Fruit fly (Drosophila melanogaster) whole organism, embryonic: Measurements from ENCODE around the gene Gr28a.

ENCODE experiments used
- ATbp ChIP-seq: fragments of 200-800 bp; sonication (Bioruptor generic); optimal IDR thresholded peaks from 2 replicates; lab custom pipeline; 2017; ENCODE audit warnings: missing biosample characterization, mild to moderate bottlenecking, missing genetic modification characterization, missing genetic modification reagents
- Asciz ChIP-seq: fragments of 200-800 bp; sonication (Bioruptor generic); optimal IDR thresholded peaks from 2 replicates; lab custom pipeline; 2017; ENCODE audit warnings: missing biosample characterization, mild to moderate bottlenecking, missing genetic modification characterization, missing genetic modification reagents
- CG11695 ChIP-seq: fragments of 200-800 bp; sonication (Bioruptor generic); IDR thresholded peaks from 3 replicates; pipeline ENCODE4 v1.3.6; 2022; ENCODE audit warnings: missing biosample characterization, missing genetic modification characterization
- CG14050 ChIP-seq: fragments of 200-800 bp; sonication (Bioruptor generic); IDR thresholded peaks from 3 replicates; pipeline ENCODE4 v1.3.6; 2022; ENCODE audit warnings: missing biosample characterization, missing genetic modification characterization
- CG16815 ChIP-seq: fragments of 200-800 bp; sonication (Bioruptor generic); optimal IDR thresholded peaks from 3 replicates; lab custom pipeline; 2017; ENCODE audit warnings: missing biosample characterization, mild to moderate bottlenecking, missing genetic modification characterization
- CG2129 ChIP-seq: fragments of 200-800 bp; sonication (Bioruptor generic); IDR thresholded peaks from 2 replicates; pipeline ENCODE4 v1.3.6; 2022; ENCODE audit warnings: missing biosample characterization, missing genetic modification characterization; ENCODE audit not compliant: partially characterized antibody
- CG2712 ChIP-seq: fragments of 200-800 bp; optimal IDR thresholded peaks from 3 replicates; lab custom pipeline; 2019; ENCODE audit warnings: missing biosample characterization, mild to moderate bottlenecking, missing genetic modification characterization, moderate library complexity
- CG2889 ChIP-seq: fragments of 200-800 bp; sonication (Bioruptor generic); IDR thresholded peaks from 3 replicates; pipeline ENCODE4 v1.3.6; 2022; ENCODE audit warnings: missing biosample characterization, missing genetic modification characterization
- CG30403 ChIP-seq: fragments of 200-800 bp; sonication (Bioruptor generic); optimal IDR thresholded peaks from 3 replicates; lab custom pipeline; 2016; ENCODE audit warnings: missing biosample characterization, missing genetic modification characterization
- CG3281 ChIP-seq: fragments of 200-800 bp; sonication (Bioruptor generic); optimal IDR thresholded peaks from 3 replicates; lab custom pipeline; 2017; ENCODE audit warnings: missing biosample characterization, mild to moderate bottlenecking, missing genetic modification characterization
- CG33213 ChIP-seq: fragments of 200-800 bp; sonication (Bioruptor generic); optimal IDR thresholded peaks from 3 replicates; lab custom pipeline; 2016; ENCODE audit warnings: missing biosample characterization, missing genetic modification characterization
- CG3847 ChIP-seq: fragments of 200-800 bp; sonication (Bioruptor generic); IDR thresholded peaks from 2 replicates; pipeline ENCODE4 v1.3.6; 2022; ENCODE audit warnings: missing biosample characterization, missing genetic modification characterization
- CG4360 ChIP-seq: fragments of 200-800 bp; sonication (Bioruptor generic); IDR thresholded peaks from 2 replicates; pipeline ENCODE4 v1.3.6; 2022; ENCODE audit warnings: missing biosample characterization, missing genetic modification characterization
- CG4424 ChIP-seq: fragments of 200-800 bp; sonication (Bioruptor generic); optimal IDR thresholded peaks from 3 replicates; lab custom pipeline; 2016; ENCODE audit warnings: missing biosample characterization, missing genetic modification characterization
- CG6683 ChIP-seq: fragments of 200-800 bp; sonication (Bioruptor generic); optimal IDR thresholded peaks from 2 replicates; lab custom pipeline; 2017; ENCODE audit warnings: missing biosample characterization, mild to moderate bottlenecking, missing genetic modification characterization, missing genetic modification reagents
- CG6813 ChIP-seq: fragments of 200-800 bp; sonication (Bioruptor generic); optimal IDR thresholded peaks from 2 replicates; lab custom pipeline; 2017; ENCODE audit warnings: missing biosample characterization, missing genetic modification characterization, mild to moderate bottlenecking, moderate library complexity, missing genetic modification reagents
- CG8924 ChIP-seq: fragments of 200-800 bp; optimal IDR thresholded peaks from 3 replicates; lab custom pipeline; 2019; ENCODE audit warnings: missing biosample characterization, mild to moderate bottlenecking, missing genetic modification characterization, moderate library complexity
- Chrac-16 ChIP-seq: fragments of 200-800 bp; sonication (Bioruptor generic); optimal IDR thresholded peaks from 3 replicates; lab custom pipeline; 2016; ENCODE audit warnings: missing biosample characterization, missing genetic modification characterization
- Fer1 ChIP-seq: fragments of 200-800 bp; sonication (Bioruptor generic); optimal IDR thresholded peaks from 2 replicates; lab custom pipeline; 2017; ENCODE audit warnings: missing biosample characterization, mild to moderate bottlenecking, missing genetic modification characterization
- Gug ChIP-seq: fragments of 200-800 bp; sonication (Bioruptor generic); IDR thresholded peaks from 4 replicates; pipeline ENCODE4 v1.3.6; 2022; ENCODE audit warnings: missing biosample characterization, missing genetic modification characterization
- HHEX ChIP-seq: fragments of 200-800 bp; sonication (Bioruptor generic); optimal IDR thresholded peaks from 3 replicates; lab custom pipeline; 2017; ENCODE audit warnings: missing biosample characterization, mild to moderate bottlenecking, missing genetic modification characterization, missing genetic modification reagents
- Hmx ChIP-seq: fragments of 200-800 bp; sonication (Bioruptor generic); optimal IDR thresholded peaks from 2 replicates; lab custom pipeline; 2016; ENCODE audit warnings: missing biosample characterization, missing genetic modification characterization
- Meics ChIP-seq: fragments of 200-800 bp; sonication (Bioruptor generic); optimal IDR thresholded peaks from 2 replicates; lab custom pipeline; 2017; ENCODE audit warnings: missing biosample characterization, mild to moderate bottlenecking, missing genetic modification characterization
- Mrtf ChIP-seq: fragments of 200-800 bp; sonication (Bioruptor generic); IDR thresholded peaks from 3 replicates; pipeline ENCODE4 v1.3.6; 2022; ENCODE audit warnings: missing biosample characterization, missing genetic modification characterization
- Oaz ChIP-seq: fragments of 200-800 bp; sonication (Bioruptor generic); IDR thresholded peaks from 2 replicates; pipeline ENCODE4 v1.3.6; 2022; ENCODE audit warnings: missing biosample characterization, missing genetic modification characterization
- Poxn ChIP-seq: fragments of 200-800 bp; sonication (Bioruptor generic); IDR thresholded peaks from 2 replicates; pipeline ENCODE4 v1.3.6; 2022; ENCODE audit warnings: missing biosample characterization, missing genetic modification characterization
- Ravus ChIP-seq: fragments of 200-800 bp; sonication (Bioruptor generic); IDR thresholded peaks from 2 replicates; pipeline ENCODE4 v1.3.6; 2022; ENCODE audit warnings: missing biosample characterization, missing genetic modification characterization
- Sox102F ChIP-seq: fragments of 200-800 bp; sonication (Bioruptor generic); optimal IDR thresholded peaks from 2 replicates; lab custom pipeline; 2018; ENCODE audit warnings: missing biosample characterization, mild to moderate bottlenecking, missing genetic modification characterization, moderate library complexity
- ab ChIP-seq: fragments of 200-800 bp; sonication (Bioruptor generic); optimal IDR thresholded peaks from 2 replicates; lab custom pipeline; 2016; ENCODE audit warnings: missing biosample characterization, missing genetic modification characterization
- emc ChIP-seq: fragments of 200-800 bp; sonication (Bioruptor generic); optimal IDR thresholded peaks from 2 replicates; lab custom pipeline; 2016; ENCODE audit warnings: missing biosample characterization, missing genetic modification characterization
- exex ChIP-seq: fragments of 200-800 bp; sonication (Bioruptor generic); optimal IDR thresholded peaks from 4 replicates; lab custom pipeline; 2018; ENCODE audit warnings: missing biosample characterization, mild to moderate bottlenecking, missing genetic modification characterization, moderate library complexity
- gfzf ChIP-seq: fragments of 200-800 bp; sonication (Bioruptor generic); optimal IDR thresholded peaks from 2 replicates; lab custom pipeline; 2016; ENCODE audit warnings: missing biosample characterization, mild to moderate bottlenecking, missing genetic modification characterization, moderate library complexity
- insv ChIP-seq, 2 experiments: fragments of 200-800 bp; sonication (Bioruptor generic); optimal IDR thresholded peaks; 3 replicates each; lab custom pipeline; 2016 to 2018; ENCODE audit warnings: missing biosample characterization in 2 of 2, missing genetic modification characterization in 2 of 2
- jing ChIP-seq: fragments of 200-800 bp; sonication (Bioruptor generic); optimal IDR thresholded peaks from 2 replicates; lab custom pipeline; 2018; ENCODE audit warnings: missing biosample characterization, mild to moderate bottlenecking, missing genetic modification characterization
- kay ChIP-seq: fragments of 200-800 bp; sonication (Bioruptor generic); optimal IDR thresholded peaks from 2 replicates; lab custom pipeline; 2016; ENCODE audit warnings: missing biosample characterization, missing genetic modification characterization
- lab ChIP-seq: fragments of 200-800 bp; sonication (Bioruptor generic); optimal IDR thresholded peaks from 3 replicates; lab custom pipeline; 2017; ENCODE audit warnings: missing biosample characterization, missing genetic modification characterization, mild to moderate bottlenecking, moderate library complexity, missing genetic modification reagents
- nmo ChIP-seq: fragments of 200-800 bp; sonication (Bioruptor generic); optimal IDR thresholded peaks from 2 replicates; lab custom pipeline; 2018; ENCODE audit warnings: missing biosample characterization, mild to moderate bottlenecking, missing genetic modification characterization, moderate library complexity
- onecut ChIP-seq: fragments of 200-800 bp; sonication (Bioruptor generic); IDR thresholded peaks from 2 replicates; pipeline ENCODE4 v1.3.6; 2022; ENCODE audit warnings: missing biosample characterization, missing genetic modification characterization
- run ChIP-seq: fragments of 200-800 bp; sonication (Bioruptor generic); optimal IDR thresholded peaks from 3 replicates; lab custom pipeline; 2018; ENCODE audit warnings: missing biosample characterization, mild to moderate bottlenecking, missing genetic modification characterization
- sd ChIP-seq: fragments of 200-800 bp; sonication (Bioruptor generic); optimal IDR thresholded peaks from 3 replicates; lab custom pipeline; 2018; ENCODE audit warnings: missing biosample characterization, mild to moderate bottlenecking, missing genetic modification characterization, moderate library complexity
- so ChIP-seq: fragments of 200-800 bp; sonication (Bioruptor generic); IDR thresholded peaks from 3 replicates; pipeline ENCODE4 v1.3.6; 2022; ENCODE audit warnings: missing biosample characterization, missing genetic modification characterization
- tin ChIP-seq: fragments of 200-800 bp; sonication (Bioruptor generic); optimal IDR thresholded peaks from 3 replicates; lab custom pipeline; 2016; ENCODE audit warnings: missing biosample characterization, missing genetic modification characterization
- tll ChIP-seq, 2 experiments: fragments of 200-800 bp in 1 of 2; fragments of >200 bp in 1 of 2; sonication (Bioruptor generic) in 1 of 2; optimal IDR thresholded peaks; 2 replicates each; lab custom pipeline; 2017 to 2019; ENCODE audit warnings: missing biosample characterization in 2 of 2, missing genetic modification characterization in 2 of 2, mild to moderate bottlenecking in 1 of 2, moderate library complexity in 1 of 2
- toy ChIP-seq: fragments of 200-800 bp; sonication (Bioruptor generic); IDR thresholded peaks from 2 replicates; pipeline ENCODE4 v1.3.6; 2022; ENCODE audit warnings: missing biosample characterization, missing genetic modification characterization
- ttk ChIP-seq: fragments of 200-800 bp; sonication (Bioruptor generic); IDR thresholded peaks from 2 replicates; pipeline ENCODE4 v2.1.2; 2022; ENCODE audit warnings: missing biosample characterization, missing genetic modification characterization
- unpg ChIP-seq: fragments of 200-800 bp; sonication (Bioruptor generic); optimal IDR thresholded peaks from 3 replicates; lab custom pipeline; 2018; ENCODE audit warnings: missing biosample characterization, mild to moderate bottlenecking, missing genetic modification characterization, moderate library complexity
- vfl ChIP-seq: fragments of 200-800 bp; sonication (Bioruptor generic); optimal IDR thresholded peaks from 2 replicates; lab custom pipeline; 2016; ENCODE audit warnings: missing biosample characterization, missing genetic modification characterization
- wdn ChIP-seq: fragments of 200-800 bp; sonication (Bioruptor generic); IDR thresholded peaks from 2 replicates; pipeline ENCODE4 v1.3.6; 2022; ENCODE audit warnings: missing biosample characterization, missing genetic modification characterization
- zfh2 ChIP-seq: fragments of 200-800 bp; sonication (Bioruptor generic); optimal IDR thresholded peaks from 2 replicates; lab custom pipeline; 2016; ENCODE audit warnings: missing biosample characterization, missing genetic modification characterization

Gr28a gene

dm6 chr2L:7433957-7434736 is 19.9 kb downstream of the Gr28a start (continued):
- peak; percentile 29 for TF ChIP-seq CG6683 (GFP tag; lab: Kevin White, UChicago)
- no peak for TF ChIP-seq CG33213
- TF ChIP-seq Ravus (GFP tag; lab: Robert Waterston, UW) = peak; percentile 83
- peak; percentile 38; the same call in 3 of the 4 replicates for TF ChIP-seq Gug (GFP tag; lab: Robert Waterston, UW)
- peak; percentile 73; the same call in 2 of the 3 replicates for TF ChIP-seq CG2889 (GFP tag; lab: Robert Waterston, UW)
- TF ChIP-seq CG30403 (GFP tag; lab: Kevin White, UChicago) = peak; percentile 42
- TF ChIP-seq lab (GFP tag; lab: Kevin White, UChicago) = peak; percentile 86
- peak; percentile 44 for TF ChIP-seq run
- TF ChIP-seq toy (GFP tag; lab: Robert Waterston, UW) = peak; percentile 69
- TF ChIP-seq CG2712 (tag; lab: Kevin White, UChicago) = peak; percentile 31
- peak; percentile 75 for TF ChIP-seq ttk (GFP tag; lab: Robert Waterston, UW)
- TF ChIP-seq gfzf (GFP tag; lab: Kevin White, UChicago) = no peak
- TF ChIP-seq Hmx (GFP tag; lab: Kevin White, UChicago) = no peak
- no peak for TF ChIP-seq ab (GFP tag; lab: Kevin White, UChicago)
- peak; percentile 64 for TF ChIP-seq HHEX (GFP tag; lab: Kevin White, UChicago)
- peak; percentile 74 for TF ChIP-seq unpg (GFP tag; lab: Kevin White, UChicago)
- peak; percentile 66; the same call in 1 of the 3 replicates for TF ChIP-seq Mrtf
- no peak for TF ChIP-seq Asciz (GFP tag; lab: Kevin White, UChicago)
- peak; percentile 63 for TF ChIP-seq CG16815 (GFP tag; lab: Kevin White, UChicago)
- TF ChIP-seq ATbp (GFP tag; lab: Kevin White, UChicago) = peak; percentile 41
- TF ChIP-seq Meics (GFP tag; lab: Kevin White, UChicago) = peak; percentile 80
- no peak for TF ChIP-seq CG2129 (GFP tag; lab: Robert Waterston, UW)
- TF ChIP-seq tin (GFP tag; lab: Kevin White, UChicago) = no peak
- TF ChIP-seq vfl (GFP tag; lab: Kevin White, UChicago) = no peak
- TF ChIP-seq CG11695 (GFP tag; lab: Robert Waterston, UW) = peak; percentile 86
- TF ChIP-seq Oaz (GFP tag; lab: Robert Waterston, UW) = peak; percentile 42; the same call in 1 of the 2 replicates
- TF ChIP-seq Chrac-16 (GFP tag; lab: Kevin White, UChicago) = peak; percentile 22
- peak; percentile 72 for TF ChIP-seq Fer1 (GFP tag; lab: Kevin White, UChicago)
- TF ChIP-seq CG4424 = no peak
- TF ChIP-seq CG14050 (GFP tag; lab: Robert Waterston, UW) = peak; percentile 67
- TF ChIP-seq CG3847 (GFP tag; lab: Robert Waterston, UW) = peak; percentile 90
- peak; percentile 78 for TF ChIP-seq exex
- TF ChIP-seq nmo (GFP tag; lab: Kevin White, UChicago) = peak; percentile 73
- no peak for TF ChIP-seq tll (GFP tag; optimal IDR thresholded peaks at IDR 0.05; lab: Kevin White, UChicago)
- peak; percentile 48 for TF ChIP-seq CG6813 (GFP tag; lab: Kevin White, UChicago)
- no peak for TF ChIP-seq jing (GFP tag; lab: Kevin White, UChicago)
- TF ChIP-seq CG8924 = peak; percentile 89
- peak; percentile 93 for TF ChIP-seq sd (tag; lab: Kevin White, UChicago)
- TF ChIP-seq zfh2 (GFP tag; lab: Kevin White, UChicago) = peak; percentile 40
- TF ChIP-seq wdn (GFP tag; lab: Robert Waterston, UW) = peak; percentile 92
- peak; percentile 3 for TF ChIP-seq emc (GFP tag; lab: Kevin White, UChicago)
- no peak for TF ChIP-seq kay
- TF ChIP-seq onecut (GFP tag; lab: Robert Waterston, UW) = peak; percentile 65
- TF ChIP-seq Poxn = peak; percentile 83
- peak; percentile 65; the same call in 2 of the 3 replicates for TF ChIP-seq so (GFP tag; lab: Robert Waterston, UW)
- peak in 1 of 2 experiments; percentile 34 for TF ChIP-seq insv (GFP tag; optimal IDR thresholded peaks at IDR 0.05; lab: Kevin White, UChicago)
- TF ChIP-seq CG4360 = no peak
- peak; percentile 74 for TF ChIP-seq CG3281 (GFP tag; lab: Kevin White, UChicago)
- TF ChIP-seq Sox102F (GFP tag; lab: Kevin White, UChicago) = peak; percentile 79
